Worm (Caenorhabditis elegans): ENCODE results near the gene srz-38.

ce11 chrIV:16380278-16380677 is 45.1 kb downstream of the srz-38 start:
- TF ChIP-seq ztf-23 (GFP tag; IDR thresholded peaks at IDR 0.05): no peak
- TF ChIP-seq cog-1 (tag; optimal IDR thresholded peaks at IDR 0.05): no peak
- no peak for TF ChIP-seq ref-1 (GFP tag; conservative IDR thresholded peaks at IDR 0.05)
- TF ChIP-seq flt-1 (GFP tag; IDR thresholded peaks at IDR 0.05): no peak
- no peak for TF ChIP-seq med-1 (GFP tag; optimal IDR thresholded peaks at IDR 0.05; ENCODE audit: insufficient read depth)
- no peak for TF ChIP-seq tab-1 (GFP tag; IDR thresholded peaks at IDR 0.05)
